Worm (Caenorhabditis elegans): ENCODE measurements around the gene F10C1.1.
A peak's percentile ranks its signal among the peaks of the same experiment; 100 is the strongest.

DNA sequence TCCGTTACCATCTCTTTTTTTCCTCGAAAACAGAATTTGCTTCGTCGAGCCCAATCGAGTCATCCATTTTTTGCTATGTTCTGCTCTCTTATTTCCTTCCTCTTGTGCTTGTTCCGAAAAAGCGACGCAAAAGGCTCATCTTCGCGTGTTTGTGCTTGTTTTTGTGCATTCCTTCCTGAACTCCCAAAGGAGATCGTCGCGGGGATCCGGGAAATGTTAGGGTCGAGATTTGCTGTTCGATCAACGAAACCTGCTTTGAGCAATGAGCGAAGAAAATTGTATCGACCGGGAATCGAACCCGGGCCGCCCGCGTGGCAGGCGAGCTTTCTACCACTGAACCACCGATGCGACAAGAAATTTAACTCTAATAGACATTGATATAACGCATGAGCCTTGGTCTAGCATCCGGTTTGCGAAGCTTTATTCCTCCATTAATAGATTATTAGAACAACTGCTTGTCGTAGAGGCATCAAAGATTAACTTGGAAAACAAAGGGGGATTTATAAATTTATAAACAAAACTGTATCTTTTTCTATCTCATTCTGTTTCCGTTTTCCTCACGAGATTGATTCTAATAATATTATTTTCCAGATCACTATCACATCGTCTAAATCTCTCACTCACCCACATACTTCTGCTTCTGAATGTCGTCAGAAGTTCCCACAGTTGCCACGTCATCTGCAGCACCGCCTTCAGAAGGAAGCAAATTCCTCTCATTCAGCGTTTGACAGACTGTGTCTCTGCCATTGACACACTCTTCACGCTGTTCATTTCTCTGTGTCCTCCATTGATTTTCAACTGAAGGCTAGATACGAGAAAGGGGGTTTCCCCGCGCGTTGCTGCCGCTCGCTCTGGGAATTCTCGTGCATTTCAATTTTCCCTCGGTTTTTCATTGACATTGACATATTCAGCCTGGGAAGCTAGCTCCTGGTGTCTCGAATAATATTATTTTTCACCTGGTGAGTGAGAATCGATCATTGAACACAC lies 8.2 kb downstream of the F10C1.1 start, which contains the start of gene K05F1.6:
- peak; percentile 78 for TF ChIP-seq ceh-83 (GFP tag; optimal IDR thresholded peaks at IDR 0.05)
- TF ChIP-seq mep-1 (tag; optimal IDR thresholded peaks at IDR 0.05): no peak
- TF ChIP-seq elt-3 (tag; optimal IDR thresholded peaks at IDR 0.05): no peak
- no peak for TF ChIP-seq nhr-237 (tag; optimal IDR thresholded peaks at IDR 0.05)
- no peak for TF ChIP-seq nhr-76 (tag; optimal IDR thresholded peaks at IDR 0.05)

Measured in whole organism, mixed stage, embryonic.